Worm (Caenorhabditis elegans): Measurements from ENCODE around the gene R160.3.

ce11 chrX:4391680-4392079, 25.5 kb upstream of the R160.3 start:
- TF ChIP-seq tbx-2 (tag; optimal IDR thresholded peaks at IDR 0.05) (no peak), ceh-22 (tag; optimal IDR thresholded peaks at IDR 0.05) (no peak), fkh-6 (tag; optimal IDR thresholded peaks at IDR 0.05) (no peak), ets-4 (tag; optimal IDR thresholded peaks at IDR 0.05) (no peak), mec-3 (tag; optimal IDR thresholded peaks at IDR 0.05; ENCODE audit: borderline replicate concordance) (no peak), unc-3 (GFP tag; conservative IDR thresholded peaks at IDR 0.05) (no peak), unc-3 (tag; optimal IDR thresholded peaks at IDR 0.05) (no peak), nfya-1 (tag; optimal IDR thresholded peaks at IDR 0.05) (no peak), Y22D7AL.16 (tag; optimal IDR thresholded peaks at IDR 0.05) (no peak), ceh-9 (tag; optimal IDR thresholded peaks at IDR 0.05) (no peak), hlh-30 (tag; optimal IDR thresholded peaks at IDR 0.05; ENCODE audit: insufficient read depth) (no peak), rnt-1 (tag; optimal IDR thresholded peaks at IDR 0.05) (no peak), hlh-6 (tag; optimal IDR thresholded peaks at IDR 0.05) (no peak), nhr-11 (tag; optimal IDR thresholded peaks at IDR 0.05) (no peak), elt-2 (tag; optimal IDR thresholded peaks at IDR 0.05) (no peak)
